Worm (Caenorhabditis elegans): ENCODE measurements around the gene str-116.

The str-116 gene

DNA sequence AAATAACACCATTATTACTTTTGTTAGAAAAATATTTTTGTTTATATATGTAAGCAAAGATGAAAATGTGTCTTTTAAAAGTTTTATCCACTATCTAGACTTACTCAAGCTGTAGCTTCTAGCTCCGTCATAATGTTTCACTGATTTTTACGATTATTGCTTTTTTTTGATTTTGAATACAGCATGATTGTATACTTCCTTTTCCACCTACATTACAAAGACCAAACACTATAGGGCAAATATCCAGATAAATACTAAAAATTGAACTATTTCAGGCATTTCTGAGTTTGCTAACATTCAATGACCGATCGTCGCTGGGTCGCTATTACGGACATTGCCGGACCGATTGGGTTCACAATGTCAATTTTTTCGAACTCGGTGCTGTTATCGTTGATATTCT is at the start of gene str-116:
TSS of gene str-116 (plus strand) at position 301 of the 400 bp plus-strand sequence.
- no peak for TF ChIP-seq mls-2 (tag; optimal IDR thresholded peaks at IDR 0.05)
- no peak for TF ChIP-seq zip-8 (tag; optimal IDR thresholded peaks at IDR 0.05)
- TF ChIP-seq nhr-76 (tag; optimal IDR thresholded peaks at IDR 0.05), result no peak
- no peak for TF ChIP-seq snpc-4 (tag; optimal IDR thresholded peaks at IDR 0.05)
- TF ChIP-seq ceh-39 (tag; optimal IDR thresholded peaks at IDR 0.05), result no peak

DNA sequence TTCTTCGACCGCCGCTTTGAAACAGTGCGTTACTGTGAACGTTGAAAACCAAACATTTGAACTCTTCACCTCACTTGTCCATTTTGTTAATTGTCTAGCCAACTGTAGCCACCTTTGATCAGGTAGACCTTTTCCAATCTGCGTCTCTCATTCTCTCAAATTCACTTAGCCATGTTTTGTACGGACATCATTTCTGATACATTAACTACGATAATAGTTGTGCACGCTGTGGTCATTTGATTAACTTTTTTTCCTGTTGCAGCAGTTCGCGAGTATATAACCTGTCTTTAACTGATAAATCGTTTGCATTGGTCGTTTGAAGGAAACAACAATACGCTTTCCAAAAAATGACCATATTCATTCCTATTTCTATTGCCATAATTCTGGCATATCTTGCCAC is 49.4 kb upstream of the str-116 start, which contains the start of gene cyp-29A2:
TSS of gene cyp-29A2 (plus strand) at position 190 of the 400 bp plus-strand sequence.
- TF ChIP-seq zip-8 (tag; optimal IDR thresholded peaks at IDR 0.05) (no peak), ceh-83 (GFP tag; optimal IDR thresholded peaks at IDR 0.05) (no peak), sptf-1 (tag; optimal IDR thresholded peaks at IDR 0.05) (no peak)

DNA sequence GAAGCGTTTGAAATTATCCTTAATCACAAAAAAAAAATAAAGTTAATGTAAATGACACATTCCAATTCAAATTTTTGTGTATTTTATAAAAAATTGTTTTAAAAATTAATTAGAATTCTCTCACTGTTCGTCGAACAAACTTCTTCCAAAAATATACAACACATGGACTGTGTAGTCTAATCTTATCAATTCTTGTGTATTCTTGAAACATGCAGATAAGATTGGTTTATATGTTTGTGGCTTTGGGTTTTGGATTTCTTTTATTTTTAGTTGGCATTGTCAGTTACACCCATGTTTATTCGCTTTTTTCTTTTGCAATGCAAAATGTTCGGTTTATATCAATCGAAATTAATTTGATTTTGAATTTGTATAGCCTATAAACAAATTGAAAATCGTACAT is 46.4 kb upstream of the str-116 start:
- TF ChIP-seq sptf-1 (tag; optimal IDR thresholded peaks at IDR 0.05) (no peak), lsy-2 (tag; optimal IDR thresholded peaks at IDR 0.05) (no peak), snpc-4 (tag; optimal IDR thresholded peaks at IDR 0.05) (no peak), ceh-43 (GFP tag; optimal IDR thresholded peaks at IDR 0.05) (no peak), nhr-76 (tag; optimal IDR thresholded peaks at IDR 0.05) (no peak), sem-2 (GFP tag; optimal IDR thresholded peaks at IDR 0.05) (no peak)

DNA sequence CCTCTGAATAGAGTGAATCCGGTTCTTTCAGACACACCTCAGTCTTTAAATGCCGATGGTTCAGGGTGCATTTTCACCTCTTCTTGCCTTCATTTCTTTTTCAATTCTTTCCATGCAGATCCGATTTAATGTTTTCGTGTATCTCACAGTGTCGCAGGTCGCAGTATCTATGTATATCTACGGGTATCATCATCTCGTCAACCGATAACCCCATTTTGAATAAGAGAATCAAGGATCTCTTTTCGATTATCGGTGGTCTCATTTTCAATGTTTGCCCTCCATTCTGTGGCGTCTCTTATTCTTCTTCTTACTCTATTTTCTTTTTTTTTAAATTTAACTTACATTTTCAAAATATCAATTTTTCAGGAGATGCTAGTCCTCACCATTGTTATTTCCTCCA is 45.8 kb upstream of the str-116 start, which contains the start of gene T19B10.2:
TSS of gene T19B10.2 (plus strand) at position 367 of the 400 bp plus-strand sequence.
- TF ChIP-seq nhr-28 (tag; optimal IDR thresholded peaks at IDR 0.05) (no peak), sem-2 (GFP tag; optimal IDR thresholded peaks at IDR 0.05) (no peak), flh-1 (GFP tag; optimal IDR thresholded peaks at IDR 0.05) (no peak), ztf-11 (tag; optimal IDR thresholded peaks at IDR 0.05) (no peak), ceh-39 (tag; optimal IDR thresholded peaks at IDR 0.05) (no peak), unc-39 (tag; optimal IDR thresholded peaks at IDR 0.05) (no peak), drap-1 (GFP tag; optimal IDR thresholded peaks at IDR 0.05) (no peak), ceh-43 (GFP tag; optimal IDR thresholded peaks at IDR 0.05) (no peak), elt-1 (tag; optimal IDR thresholded peaks at IDR 0.05; ENCODE audit: borderline replicate concordance, insufficient read depth) (peak; percentile 83)

DNA sequence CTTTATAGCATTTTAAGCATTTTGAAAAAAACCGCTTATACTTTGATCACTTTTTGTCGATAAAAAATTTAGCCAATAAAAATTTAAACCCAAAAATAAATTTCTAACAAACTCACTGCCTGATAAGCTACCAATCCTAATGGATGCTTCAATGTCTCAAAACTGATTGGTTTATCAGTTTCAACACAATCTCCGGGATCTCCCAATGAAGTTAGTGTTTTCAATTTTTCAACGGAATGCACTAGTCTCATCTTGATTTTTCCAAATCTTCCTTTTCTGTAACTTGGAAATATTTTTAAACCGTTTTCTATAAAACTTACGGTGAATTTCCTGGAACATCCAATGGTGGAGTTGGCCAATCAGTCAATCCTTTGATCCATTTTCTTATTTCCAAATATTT is 43.1 kb upstream of the str-116 start:
- no peak for TF ChIP-seq tbx-8 (GFP tag; optimal IDR thresholded peaks at IDR 0.05)
- no peak for TF ChIP-seq flh-1 (GFP tag; optimal IDR thresholded peaks at IDR 0.05)
- no peak for TF ChIP-seq snpc-4 (tag; optimal IDR thresholded peaks at IDR 0.05)
- no peak for TF ChIP-seq nhr-76 (tag; optimal IDR thresholded peaks at IDR 0.05)
- no peak for TF ChIP-seq bed-3 (GFP tag; optimal IDR thresholded peaks at IDR 0.05)
- TF ChIP-seq ceh-43 (GFP tag; optimal IDR thresholded peaks at IDR 0.05), result no peak
- TF ChIP-seq mls-2 (tag; optimal IDR thresholded peaks at IDR 0.05), result no peak
- TF ChIP-seq elt-1 (tag; optimal IDR thresholded peaks at IDR 0.05; ENCODE audit: borderline replicate concordance, insufficient read depth), result no peak
- TF ChIP-seq lin-13 (tag; optimal IDR thresholded peaks at IDR 0.05), result no peak
- TF ChIP-seq ces-1 (GFP tag; optimal IDR thresholded peaks at IDR 0.05), result no peak
- no peak for TF ChIP-seq nhr-12 (tag; optimal IDR thresholded peaks at IDR 0.05)
- no peak for TF ChIP-seq sptf-1 (tag; optimal IDR thresholded peaks at IDR 0.05)
- no peak for TF ChIP-seq blmp-1 (tag; optimal IDR thresholded peaks at IDR 0.05)
- no peak for TF ChIP-seq nhr-2 (tag; optimal IDR thresholded peaks at IDR 0.05)
- no peak for TF ChIP-seq elt-3 (tag; optimal IDR thresholded peaks at IDR 0.05)
- no peak for TF ChIP-seq drap-1 (GFP tag; optimal IDR thresholded peaks at IDR 0.05)

DNA sequence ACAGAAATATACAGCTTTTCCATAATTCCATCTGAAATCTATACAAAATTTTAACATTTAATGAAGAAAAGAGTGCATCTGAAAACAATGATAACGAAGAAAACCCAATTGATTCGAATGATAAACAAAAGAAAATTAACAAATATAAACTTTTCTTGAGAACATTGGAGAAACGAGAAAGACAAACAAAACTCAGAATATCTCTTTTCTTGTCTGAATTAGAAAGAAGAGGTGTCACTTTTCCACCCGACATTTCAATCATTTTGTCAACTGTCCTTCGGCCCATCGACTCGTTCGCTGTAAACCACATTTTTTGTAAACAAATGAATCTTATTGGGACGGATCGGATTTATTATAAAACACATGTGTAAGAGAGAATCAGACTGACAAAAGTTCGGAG is 40.8 kb upstream of the str-116 start, which contains the start of gene bgal-1:
TSS of gene bgal-1 (minus strand) at position 38 of the 400 bp plus-strand sequence.
- TF ChIP-seq nhr-12 (tag; optimal IDR thresholded peaks at IDR 0.05) (no peak), pha-4 (tag; optimal IDR thresholded peaks at IDR 0.05) (no peak), elt-1 (tag; optimal IDR thresholded peaks at IDR 0.05; ENCODE audit: borderline replicate concordance, insufficient read depth) (no peak), snpc-4 (tag; optimal IDR thresholded peaks at IDR 0.05) (no peak), unc-62 (GFP tag; optimal IDR thresholded peaks at IDR 0.05) (peak; percentile 84), drap-1 (GFP tag; optimal IDR thresholded peaks at IDR 0.05) (no peak), zip-8 (tag; optimal IDR thresholded peaks at IDR 0.05) (no peak), mab-5 (tag; optimal IDR thresholded peaks at IDR 0.05) (no peak), ces-1 (GFP tag; optimal IDR thresholded peaks at IDR 0.05) (no peak), hlh-1 (tag; optimal IDR thresholded peaks at IDR 0.05) (peak; percentile 68), ceh-43 (GFP tag; optimal IDR thresholded peaks at IDR 0.05) (no peak), unc-120 (tag; optimal IDR thresholded peaks at IDR 0.05; ENCODE audit: poor library complexity, severe bottlenecking) (no peak), nhr-237 (tag; optimal IDR thresholded peaks at IDR 0.05) (no peak), ceh-83 (GFP tag; optimal IDR thresholded peaks at IDR 0.05) (no peak)
